Worm (Caenorhabditis elegans): Measurements from ENCODE around the gene C08G9.2.

The C08G9.2 gene

DNA sequence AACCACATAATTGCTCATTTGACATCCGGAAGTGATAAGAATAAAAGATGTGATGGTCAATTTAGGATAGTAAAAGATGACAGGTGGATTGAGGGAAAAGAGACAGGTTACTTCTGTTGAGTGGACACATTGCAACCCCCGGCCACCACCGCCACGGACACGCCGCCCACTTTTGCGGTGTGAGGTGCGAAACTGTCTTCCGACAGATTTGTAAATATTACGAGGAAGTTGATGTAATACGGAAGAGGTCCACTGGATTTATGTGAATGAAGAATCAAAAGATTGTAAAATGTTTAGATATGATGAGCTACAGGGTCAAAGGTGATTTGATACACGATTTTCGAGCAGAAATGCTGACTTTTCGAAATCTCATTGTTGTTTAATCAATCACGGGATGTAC is at the start of gene C08G9.2:
TSS of gene C08G9.2 (minus strand) at position 101 of the 400 bp plus-strand sequence.
- TF ChIP-seq fos-1 (tag; optimal IDR thresholded peaks at IDR 0.05) (no peak), lsy-2 (tag; optimal IDR thresholded peaks at IDR 0.05) (no peak), efl-1 (optimal IDR thresholded peaks at IDR 0.05) (no peak), efl-1 (GFP tag; optimal IDR thresholded peaks at IDR 0.05 in 1 of 2) (no peak), C04F5.9 (tag; optimal IDR thresholded peaks at IDR 0.05) (no peak), dsc-1 (tag; optimal IDR thresholded peaks at IDR 0.05) (no peak), sox-4 (tag; optimal IDR thresholded peaks at IDR 0.05) (no peak), pqm-1 (tag; optimal IDR thresholded peaks at IDR 0.05) (no peak), nhr-12 (tag; optimal IDR thresholded peaks at IDR 0.05) (no peak)

DNA sequence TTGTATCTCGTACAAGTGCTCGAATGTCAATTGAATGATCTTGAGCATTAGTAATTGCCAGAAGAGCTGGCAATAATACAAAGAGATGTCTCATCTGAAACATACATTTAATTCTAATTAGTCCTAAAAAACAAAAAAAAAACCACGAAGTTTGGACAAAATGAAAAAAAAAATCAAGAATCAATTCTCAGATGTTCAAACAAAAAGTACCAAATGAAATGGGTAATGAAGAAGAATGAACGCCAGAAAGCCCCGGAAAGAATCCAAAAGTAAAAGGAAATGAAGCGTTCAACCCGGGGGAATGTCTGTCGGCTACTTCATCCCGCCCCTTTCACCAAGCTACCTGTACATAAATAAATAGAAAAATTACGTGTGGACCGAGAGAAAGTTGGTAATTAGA is 45.1 kb upstream of the C08G9.2 start, which contains the start of gene F33D4.6:
TSS of gene F33D4.6 (minus strand) at position 101 of the 400 bp plus-strand sequence.
- TF ChIP-seq nhr-28 (tag; optimal IDR thresholded peaks at IDR 0.05) (no peak), tlp-1 (tag; optimal IDR thresholded peaks at IDR 0.05) (no peak), ztf-4 (tag; optimal IDR thresholded peaks at IDR 0.05) (no peak), fkh-10 (GFP tag; optimal IDR thresholded peaks at IDR 0.05) (no peak), C04F5.9 (tag; optimal IDR thresholded peaks at IDR 0.05) (no peak), lin-39 (tag; optimal IDR thresholded peaks at IDR 0.05) (no peak), F16B12.6 (tag; optimal IDR thresholded peaks at IDR 0.05) (no peak), nhr-76 (tag; optimal IDR thresholded peaks at IDR 0.05) (no peak), mep-1 (tag; optimal IDR thresholded peaks at IDR 0.05) (no peak), lin-14 (GFP tag; optimal IDR thresholded peaks at IDR 0.05) (no peak), nhr-47 (tag; optimal IDR thresholded peaks at IDR 0.05) (no peak), sptf-1 (tag; optimal IDR thresholded peaks at IDR 0.05) (no peak), alr-1 (tag; optimal IDR thresholded peaks at IDR 0.05; ENCODE audit: borderline replicate concordance) (no peak), fkh-8 (tag; optimal IDR thresholded peaks at IDR 0.05) (no peak), isw-1 (GFP tag; IDR thresholded peaks at IDR 0.05) (no peak), nhr-19 (GFP tag; conservative IDR thresholded peaks at IDR 0.05) (no peak)

DNA sequence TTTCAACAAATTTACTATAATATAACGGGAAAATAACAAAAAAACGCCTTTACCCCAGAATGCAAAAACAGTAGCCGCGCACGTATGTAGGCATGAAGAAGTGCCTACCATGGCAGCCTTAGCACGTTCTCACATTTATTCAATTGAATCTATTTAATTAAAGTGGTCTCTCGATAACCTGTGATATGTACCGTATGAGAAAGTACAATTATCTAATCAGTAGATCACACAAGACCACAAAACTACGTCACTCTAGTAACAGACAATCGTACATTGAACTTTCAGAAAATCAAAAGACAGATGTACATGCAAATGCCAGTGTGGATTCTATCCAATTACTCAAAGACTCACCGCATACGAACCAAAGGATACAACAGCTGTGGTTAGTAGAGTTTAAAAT is 39.5 kb upstream of the C08G9.2 start:
- TF ChIP-seq elt-2 (tag; optimal IDR thresholded peaks at IDR 0.05) (peak; percentile 41), ceh-88 (GFP tag; IDR thresholded peaks at IDR 0.05) (no peak)

DNA sequence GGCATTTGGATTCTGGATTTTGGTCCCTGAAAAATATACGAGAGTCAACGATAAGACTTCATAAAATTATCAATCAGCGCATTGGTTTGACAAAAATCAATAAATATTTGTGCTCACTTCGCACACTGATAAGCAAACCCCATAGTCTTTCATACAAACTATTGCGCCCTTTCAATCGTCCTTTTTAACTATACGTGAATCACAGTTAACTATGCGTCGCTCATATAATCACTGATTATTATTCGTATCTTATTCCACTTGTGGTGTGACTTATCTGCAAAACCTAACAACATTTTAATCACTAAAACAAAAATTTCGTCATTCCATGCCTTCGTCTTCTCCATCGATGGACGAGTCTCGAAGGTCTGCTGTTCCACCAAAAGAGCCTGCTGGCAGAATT is 38.1 kb upstream of the C08G9.2 start, which contains the start of gene nhr-8:
TSS of gene nhr-8 (plus strand) at position 160 of the 400 bp plus-strand sequence.
- TF ChIP-seq tlp-1 (tag; optimal IDR thresholded peaks at IDR 0.05) (peak; percentile 21), nhr-20 (tag; optimal IDR thresholded peaks at IDR 0.05) (peak; percentile 5), nhr-85 (tag) (peak; percentile 14), elt-2 (tag; optimal IDR thresholded peaks at IDR 0.05) (peak; percentile 95), lin-35 (GFP tag; optimal IDR thresholded peaks at IDR 0.05) (peak in 1 of 2 experiments; percentile 47), isw-1 (GFP tag; IDR thresholded peaks at IDR 0.05) (no peak), nhr-71 (tag; optimal IDR thresholded peaks at IDR 0.05) (peak; percentile 23), pax-3 (tag; optimal IDR thresholded peaks at IDR 0.05) (peak; percentile 4), ztf-4 (tag; optimal IDR thresholded peaks at IDR 0.05) (no peak), fkh-4 (tag; optimal IDR thresholded peaks at IDR 0.05; ENCODE audit: borderline replicate concordance) (no peak), jun-1 (tag; optimal IDR thresholded peaks at IDR 0.05) (peak; percentile 43), efl-1 (optimal IDR thresholded peaks at IDR 0.05) (no peak), efl-1 (GFP tag; optimal IDR thresholded peaks at IDR 0.05 in 1 of 2) (peak in 1 of 2 experiments; percentile 36), pqm-1 (tag; optimal IDR thresholded peaks at IDR 0.05) (peak; percentile 33), nhr-90 (tag; optimal IDR thresholded peaks at IDR 0.05; ENCODE audit: poor library complexity) (no peak)

DNA sequence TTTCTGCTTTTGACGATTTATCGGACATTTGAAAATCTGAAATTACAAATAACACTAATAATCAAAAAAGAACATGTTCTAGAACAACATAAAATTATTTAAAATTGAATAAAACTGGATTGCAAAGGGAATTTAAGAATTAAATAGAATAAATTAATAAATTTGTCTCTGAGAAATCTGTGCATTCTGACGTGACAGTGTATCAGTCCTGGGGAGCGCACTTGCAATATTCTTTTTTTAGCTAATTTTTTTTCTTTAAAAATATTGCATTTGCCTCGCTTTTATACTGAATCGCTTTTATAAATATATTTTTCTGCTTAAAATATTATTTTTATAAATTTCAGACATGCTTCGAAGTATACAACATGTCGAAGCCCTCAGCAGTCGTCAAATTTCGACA is 36.9 kb upstream of the C08G9.2 start, which contains the start of the genes mrpl-1, emc-6 and mrps-24:
TSS of gene mrpl-1 (minus strand) at position 1 of the 400 bp plus-strand sequence.
TSS of gene emc-6 (minus strand) at position 36 of the 400 bp plus-strand sequence.
TSS of gene mrps-24 (plus strand) at position 345 of the 400 bp plus-strand sequence.
- TF ChIP-seq grh-1 (GFP tag; IDR thresholded peaks at IDR 0.05) (no peak), nhr-85 (tag) (no peak), nhr-20 (tag; optimal IDR thresholded peaks at IDR 0.05) (peak; percentile 59), ces-1 (GFP tag; optimal IDR thresholded peaks at IDR 0.05) (no peak), lin-13 (GFP tag; optimal IDR thresholded peaks at IDR 0.05) (peak; percentile 37), ceh-82 (tag; optimal IDR thresholded peaks at IDR 0.05) (peak in 2 of 3 experiments; percentile 50 to 55), lsy-2 (tag; optimal IDR thresholded peaks at IDR 0.05) (peak; percentile 78 to 85), F16B12.6 (tag; optimal IDR thresholded peaks at IDR 0.05) (peak; percentile 84), ztf-4 (tag; optimal IDR thresholded peaks at IDR 0.05) (no peak), xbp-1 (tag; optimal IDR thresholded peaks at IDR 0.05) (peak; percentile 68), pqm-1 (tag; optimal IDR thresholded peaks at IDR 0.05) (no peak), ceh-63 (GFP tag; optimal IDR thresholded peaks at IDR 0.05) (no peak), nhr-76 (tag; optimal IDR thresholded peaks at IDR 0.05) (no peak), unc-130 (tag; optimal IDR thresholded peaks at IDR 0.05) (peak; percentile 44), mab-9 (GFP tag; IDR thresholded peaks at IDR 0.05) (no peak), fkh-4 (tag; optimal IDR thresholded peaks at IDR 0.05; ENCODE audit: borderline replicate concordance) (no peak), lin-39 (tag; optimal IDR thresholded peaks at IDR 0.05) (no peak), C34B4.2 (tag; optimal IDR thresholded peaks at IDR 0.05) (no peak), dsc-1 (tag; optimal IDR thresholded peaks at IDR 0.05) (peak; percentile 28), mef-2 (tag; optimal IDR thresholded peaks at IDR 0.05) (no peak), fkh-10 (GFP tag; optimal IDR thresholded peaks at IDR 0.05) (no peak), ets-5 (GFP tag; IDR thresholded peaks at IDR 0.05) (no peak)
